Fruit fly (Drosophila melanogaster): ENCODE results near the gene CG33301.

dm6 chr2L:10009293-10009695, 40.1 kb upstream of the CG33301 start, which contains the start of gene Trp1:
- TF ChIP-seq psq (optimal IDR thresholded peaks at IDR 0.05) (no peak), Dll (optimal IDR thresholded peaks at IDR 0.05) (no peak), CG8478 (optimal IDR thresholded peaks at IDR 0.05) (no peak)
